Worm (Caenorhabditis elegans): ENCODE data around the gene C16D2.3.

Gene C16D2.3

DNA sequence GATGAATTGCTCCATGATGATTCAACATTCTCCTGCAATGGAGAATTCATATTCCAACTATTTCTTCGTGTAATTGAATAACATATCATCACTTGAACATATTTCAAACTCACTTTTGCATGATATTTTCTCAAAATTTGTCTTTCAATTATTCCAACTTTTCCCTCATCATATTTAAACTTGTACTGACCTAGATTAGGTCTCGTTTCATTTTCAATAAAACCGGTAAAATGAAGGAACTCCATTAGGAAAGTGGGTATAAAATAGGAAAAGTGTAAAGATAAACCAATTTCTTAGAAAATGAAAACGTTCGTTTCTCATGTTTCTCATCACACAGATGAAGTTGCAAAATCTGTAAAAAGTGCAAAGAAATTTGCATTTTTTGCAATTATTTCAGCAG, 14.3 kb downstream of the C16D2.3 start, which contains the start of gene col-78:
col-78 (plus strand) TSS at position 301 of the 400 bp plus-strand sequence.
- TF ChIP-seq lsl-1 (GFP tag; optimal IDR thresholded peaks at IDR 0.05) (no peak), akir-1 (GFP tag; optimal IDR thresholded peaks at IDR 0.05) (no peak), ceh-79 (tag; optimal IDR thresholded peaks at IDR 0.05) (no peak), Y53G8AR.9 (GFP tag; conservative IDR thresholded peaks at IDR 0.05) (no peak), ztf-26 (tag; optimal IDR thresholded peaks at IDR 0.05) (no peak), madf-8 (GFP tag; conservative IDR thresholded peaks at IDR 0.05) (no peak), fkh-3 (tag; optimal IDR thresholded peaks at IDR 0.05) (no peak), ceh-91 (GFP tag; IDR thresholded peaks at IDR 0.05) (no peak), B0019.2 (GFP tag; conservative IDR thresholded peaks at IDR 0.05) (no peak), lin-54 (GFP tag; optimal IDR thresholded peaks at IDR 0.05) (no peak)

DNA sequence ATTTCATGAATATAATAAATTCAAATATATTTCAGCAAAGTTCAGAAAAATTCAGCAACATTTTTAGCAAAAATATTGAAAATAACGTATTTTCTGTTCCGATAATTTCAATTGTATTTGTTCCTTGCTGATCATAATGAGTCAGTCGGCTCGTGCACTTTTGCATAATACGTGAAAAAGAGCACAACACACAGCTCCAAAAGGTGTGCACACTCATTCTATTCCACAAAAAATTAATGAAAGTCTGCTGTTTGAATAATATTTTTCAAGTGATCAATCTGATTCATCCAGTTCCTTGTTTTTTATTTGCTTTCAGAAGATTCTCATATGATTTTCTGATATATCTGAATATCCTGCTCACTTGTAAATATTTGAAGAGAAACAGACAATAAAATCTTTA, 16.4 kb downstream of the C16D2.3 start:
- TF ChIP-seq cebp-1 (GFP tag; IDR thresholded peaks at IDR 0.05), result no peak
- no peak for TF ChIP-seq cebp-1 (tag; optimal IDR thresholded peaks at IDR 0.05)
- TF ChIP-seq F33H1.4 (GFP tag; IDR thresholded peaks at IDR 0.05), result no peak
- no peak for TF ChIP-seq F55B11.4 (tag; optimal IDR thresholded peaks at IDR 0.05; ENCODE audit: borderline replicate concordance, insufficient read depth)
- no peak for TF ChIP-seq lin-26 (GFP tag; IDR thresholded peaks at IDR 0.05)
- no peak for TF ChIP-seq ceh-91 (GFP tag; IDR thresholded peaks at IDR 0.05)
- TF ChIP-seq rcor-1 (GFP tag; IDR thresholded peaks at IDR 0.05), result no peak
- TF ChIP-seq nhr-90 (tag; optimal IDR thresholded peaks at IDR 0.05), result no peak
- TF ChIP-seq lir-1 (GFP tag; conservative IDR thresholded peaks at IDR 0.05), result no peak
- TF ChIP-seq attf-3 (GFP tag; conservative IDR thresholded peaks at IDR 0.05), result no peak
- TF ChIP-seq ztf-25 (GFP tag; IDR thresholded peaks at IDR 0.05), result no peak
- no peak for TF ChIP-seq ceh-58 (GFP tag; IDR thresholded peaks at IDR 0.05)
- no peak for TF ChIP-seq F10E7.11 (tag; optimal IDR thresholded peaks at IDR 0.05)
- TF ChIP-seq Y53G8AR.9 (GFP tag; conservative IDR thresholded peaks at IDR 0.05), result no peak
- no peak for TF ChIP-seq Y56A3A.18 (GFP tag; IDR thresholded peaks at IDR 0.05)
- no peak for TF ChIP-seq dox-1 (GFP tag; IDR thresholded peaks at IDR 0.05)
- TF ChIP-seq mel-28 (tag; optimal IDR thresholded peaks at IDR 0.05; ENCODE audit: borderline replicate concordance), result no peak
- TF ChIP-seq ztf-18 (tag; optimal IDR thresholded peaks at IDR 0.05), result no peak
- TF ChIP-seq fkh-3 (tag; optimal IDR thresholded peaks at IDR 0.05), result no peak
- TF ChIP-seq snpc-1.3 (tag; optimal IDR thresholded peaks at IDR 0.05; ENCODE audit: insufficient read depth), result no peak
- TF ChIP-seq egl-18 (GFP tag; IDR thresholded peaks at IDR 0.05), result no peak

DNA sequence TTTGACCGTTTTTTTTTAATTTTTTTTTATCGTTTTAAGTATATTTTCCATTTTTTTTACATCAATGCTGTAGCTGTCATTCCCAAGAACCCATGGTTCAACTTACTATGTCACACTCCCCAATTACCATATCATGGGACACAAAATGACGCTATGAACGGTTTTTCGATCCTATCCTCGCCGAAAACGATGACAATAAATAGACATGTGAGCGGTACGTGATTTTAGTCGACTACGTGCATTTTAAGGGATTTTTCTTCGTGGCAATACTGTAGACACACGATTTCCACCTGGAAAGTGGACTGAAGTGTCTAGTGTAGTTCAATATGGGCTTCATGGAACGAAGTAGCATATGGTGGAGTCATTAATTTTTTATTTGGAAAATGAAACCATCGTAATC, 18.4 kb downstream of the C16D2.3 start:
- TF ChIP-seq let-607 (tag; optimal IDR thresholded peaks at IDR 0.05), result peak in 1 of 2 experiments; percentile 8
- peak; percentile 54 for TF ChIP-seq nhr-80 (tag; optimal IDR thresholded peaks at IDR 0.05)
- TF ChIP-seq K12H6.12 (tag; optimal IDR thresholded peaks at IDR 0.05), result no peak

DNA sequence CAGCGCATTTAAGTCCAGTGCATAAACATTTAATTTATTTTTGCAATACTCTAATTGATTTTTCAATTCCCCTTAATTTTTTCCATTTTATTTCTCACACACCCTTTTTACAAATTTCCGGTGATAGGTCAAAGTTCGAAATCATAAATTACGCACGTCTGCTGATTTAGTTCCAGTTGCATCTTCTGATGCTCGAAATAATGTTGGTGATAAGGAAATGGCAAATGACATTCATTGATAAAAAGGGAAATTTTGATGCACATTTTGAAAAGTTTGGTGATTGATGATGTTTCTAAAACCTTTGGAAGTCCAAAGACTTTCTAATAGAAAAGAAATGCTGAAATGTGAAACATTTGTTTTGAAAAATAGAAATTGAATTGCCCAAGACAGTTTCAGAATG, 19.2 kb downstream of the C16D2.3 start:
- peak; percentile 75 for TF ChIP-seq nhr-80 (tag; optimal IDR thresholded peaks at IDR 0.05)
- TF ChIP-seq Y56A3A.18 (GFP tag; IDR thresholded peaks at IDR 0.05), result no peak

DNA sequence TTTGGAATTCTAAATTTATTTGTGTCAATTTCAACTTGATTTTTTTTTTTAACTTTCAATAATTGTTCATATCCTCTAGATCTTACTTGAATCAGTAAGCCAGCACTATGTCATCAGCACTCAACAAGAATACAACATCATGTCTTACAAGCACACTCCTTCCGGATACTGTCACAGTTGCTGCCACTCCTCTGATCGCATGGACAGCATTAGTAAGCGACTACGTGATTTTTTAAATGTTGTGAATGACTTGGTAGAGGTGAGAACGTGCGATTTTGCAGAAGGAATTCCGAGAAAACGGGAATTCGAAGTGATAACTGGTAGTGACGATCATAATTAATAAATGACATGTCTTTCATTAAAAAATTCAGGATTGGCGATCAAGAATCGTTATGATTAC, 20.1 kb downstream of the C16D2.3 start, which contains the start of gene oac-54:
oac-54 (plus strand) TSS at position 83 of the 400 bp plus-strand sequence.
- TF ChIP-seq madf-10 (tag; optimal IDR thresholded peaks at IDR 0.05) (no peak), nhr-80 (tag; optimal IDR thresholded peaks at IDR 0.05) (peak; percentile 2), mes-4 (tag; optimal IDR thresholded peaks at IDR 0.05) (no peak), tbx-9 (tag; optimal IDR thresholded peaks at IDR 0.05; ENCODE audit: borderline replicate concordance) (no peak), Y95B8A.8 (GFP tag; IDR thresholded peaks at IDR 0.05) (no peak), ceh-58 (GFP tag; IDR thresholded peaks at IDR 0.05) (no peak), fkh-3 (tag; optimal IDR thresholded peaks at IDR 0.05) (no peak)

Measured in whole organism, young adult.